Fruit fly (Drosophila melanogaster) Kc167 (cell line): ENCODE measurements around the gene CG14840.

Experiments
- Myc ChIP-seq: fragments of >200 bp; optimal IDR thresholded peaks from 2 replicates; lab custom pipeline; 2017; ENCODE audit warnings: missing external identifiers
- Sin3A ChIP-seq: fragments of >200 bp; optimal IDR thresholded peaks from 2 replicates; lab custom pipeline; 2018; ENCODE audit warnings: missing external identifiers
- h ChIP-seq: fragments of >200 bp; optimal IDR thresholded peaks from 3 replicates; lab custom pipeline; 2018; ENCODE audit warnings: missing external identifiers
- insv ChIP-seq: fragments of >200 bp; optimal IDR thresholded peaks from 3 replicates; lab custom pipeline; 2018; ENCODE audit warnings: missing external identifiers
- psq ChIP-seq: fragments of >200 bp; optimal IDR thresholded peaks from 2 replicates; lab custom pipeline; 2017; ENCODE audit warnings: missing external identifiers
- ttk ChIP-seq: sonication (Bioruptor generic); optimal IDR thresholded peaks from 2 replicates; lab custom pipeline; 2017; ENCODE audit warnings: missing external identifiers

CG14840 gene

dm6 chr3R:14282215-14283041 lies 21.4 kb upstream of the CG14840 start:
- TF ChIP-seq Sin3A (lab: Kevin White, UChicago) (no peak), h (lab: Kevin White, UChicago) (no peak), ttk (lab: Kevin White, UChicago) (no peak), psq (no peak), Myc (lab: Kevin White, UChicago) (no peak), insv (lab: Kevin White, UChicago) (no peak)

- TF ChIP-seq Sin3A (lab: Kevin White, UChicago) (no peak), ttk (lab: Kevin White, UChicago) (no peak), h (lab: Kevin White, UChicago) (no peak), psq (no peak), insv (lab: Kevin White, UChicago) (no peak), Myc (lab: Kevin White, UChicago) (no peak)
Measured at dm6 chr3R:14280324-14280723, 19.3 kb upstream of the CG14840 start.

dm6 chr3R:14279311-14279998 lies 18.4 kb upstream of the CG14840 start:
- TF ChIP-seq psq = no peak
- TF ChIP-seq h (lab: Kevin White, UChicago) = no peak
- TF ChIP-seq Myc (lab: Kevin White, UChicago) = no peak
- no peak for TF ChIP-seq insv (lab: Kevin White, UChicago)
- TF ChIP-seq ttk (lab: Kevin White, UChicago) = no peak
- no peak for TF ChIP-seq Sin3A (lab: Kevin White, UChicago)

dm6 chr3R:14278523-14279303 lies 17.7 kb upstream of the CG14840 start:
- no peak for TF ChIP-seq Sin3A (lab: Kevin White, UChicago)
- no peak for TF ChIP-seq ttk (lab: Kevin White, UChicago)
- no peak for TF ChIP-seq Myc (lab: Kevin White, UChicago)
- no peak for TF ChIP-seq h (lab: Kevin White, UChicago)
- no peak for TF ChIP-seq insv (lab: Kevin White, UChicago)
- no peak for TF ChIP-seq psq

- TF ChIP-seq psq = no peak
- TF ChIP-seq ttk (lab: Kevin White, UChicago) = no peak
- TF ChIP-seq Sin3A (lab: Kevin White, UChicago) = no peak
- no peak for TF ChIP-seq Myc (lab: Kevin White, UChicago)
- TF ChIP-seq insv (lab: Kevin White, UChicago) = no peak
- TF ChIP-seq h (lab: Kevin White, UChicago) = no peak
Measured at dm6 chr3R:14277894-14278522, 17.0 kb upstream of the CG14840 start.

dm6 chr3R:14275519-14276172 lies 14.6 kb upstream of the CG14840 start:
- TF ChIP-seq insv (lab: Kevin White, UChicago) (no peak), h (lab: Kevin White, UChicago) (no peak)

- TF ChIP-seq psq (no peak), insv (lab: Kevin White, UChicago) (no peak), ttk (lab: Kevin White, UChicago) (no peak), Sin3A (lab: Kevin White, UChicago) (no peak), Myc (lab: Kevin White, UChicago) (no peak), h (lab: Kevin White, UChicago) (no peak)
Measured at dm6 chr3R:14262087-14262486, 1.1 kb upstream of the CG14840 start, which contains the start of the genes CG14839 and CG14841. Gene CG14839 (plus strand): TSS chr3R:14262387. Gene CG14841 (minus strand): TSS chr3R:14262418.

- TF ChIP-seq insv (lab: Kevin White, UChicago) (no peak), psq (no peak), Sin3A (lab: Kevin White, UChicago) (no peak), h (lab: Kevin White, UChicago) (no peak), Myc (lab: Kevin White, UChicago) (no peak)
Measured at dm6 chr3R:14259821-14260220, 1.2 kb downstream of the CG14840 start, which contains the start of gene MetRS-m. Gene MetRS-m (minus strand): TSS chr3R:14259991.

dm6 chr3R:14255808-14256207 lies 5.2 kb downstream of the CG14840 start, which contains the start of gene CG43179:
Gene CG43179 (plus strand): TSS chr3R:14256108.
- TF ChIP-seq ttk (lab: Kevin White, UChicago) = no peak
- no peak for TF ChIP-seq Myc (lab: Kevin White, UChicago)
- no peak for TF ChIP-seq h (lab: Kevin White, UChicago)
- TF ChIP-seq insv (lab: Kevin White, UChicago) = no peak
- TF ChIP-seq Sin3A (lab: Kevin White, UChicago) = no peak
- no peak for TF ChIP-seq psq

dm6 chr3R:14245371-14245770 lies 15.6 kb downstream of the CG14840 start, which contains the start of gene CG9616:
Gene CG9616 (minus strand): TSS chr3R:14245471.
- TF ChIP-seq Myc (lab: Kevin White, UChicago) = no peak
- no peak for TF ChIP-seq psq
- TF ChIP-seq insv (lab: Kevin White, UChicago) = no peak
- TF ChIP-seq ttk (lab: Kevin White, UChicago) = no peak
- no peak for TF ChIP-seq h (lab: Kevin White, UChicago)
- TF ChIP-seq Sin3A (lab: Kevin White, UChicago) = no peak
